Worm (Caenorhabditis elegans) whole organism, midembryonic: Measurements from ENCODE around the gene ceh-22.

Experiments used
- T22C8.4 ChIP-seq: fragments of 200-800 bp; sonication (Bioruptor generic); IDR thresholded peaks from 2 replicates; pipeline ENCODE4 v1.3.6; 2022; ENCODE audit warnings: missing genetic modification characterization, missing compliant biosample characterization
- cog-1 ChIP-seq: sonication (generic microtip); optimal IDR thresholded peaks from 2 replicates; lab custom pipeline; 2016; ENCODE audit warnings: missing genetic modification characterization, missing compliant biosample characterization
- flt-1 ChIP-seq: fragments of 200-800 bp; sonication (Bioruptor generic); IDR thresholded peaks from 2 replicates; pipeline ENCODE4 v1.3.6; 2022; ENCODE audit warnings: missing genetic modification characterization, missing compliant biosample characterization
- klf-2 ChIP-seq: fragments of 200-800 bp; sonication (Bioruptor generic); conservative IDR thresholded peaks from 2 replicates; pipeline ENCODE4 v1.3.6; 2022; ENCODE audit warnings: missing genetic modification reagents, missing genetic modification characterization, missing compliant biosample characterization
- med-1 ChIP-seq: sonication (generic microtip); optimal IDR thresholded peaks from 2 replicates; lab custom pipeline; 2017; ENCODE audit warnings: missing genetic modification characterization, mild to moderate bottlenecking, missing compliant biosample characterization, antibody characterized with exemption, missing genetic modification reagents; ENCODE audit not compliant: insufficient read depth
- ref-1 ChIP-seq: fragments of 200-800 bp; sonication (Bioruptor generic); conservative IDR thresholded peaks from 2 replicates; pipeline ENCODE4 v1.3.6; 2022; ENCODE audit warnings: missing genetic modification reagents, missing genetic modification characterization, missing compliant biosample characterization
- tab-1 ChIP-seq: fragments of 200-800 bp; sonication (Bioruptor generic); IDR thresholded peaks from 2 replicates; pipeline ENCODE4 v1.3.6; 2022; ENCODE audit warnings: missing genetic modification characterization, missing compliant biosample characterization
- ztf-23 ChIP-seq: fragments of 200-800 bp; sonication (Bioruptor generic); IDR thresholded peaks from 2 replicates; pipeline ENCODE4 v1.3.6; 2022; ENCODE audit warnings: missing genetic modification reagents, missing genetic modification characterization, missing compliant biosample characterization
- ztf-29 ChIP-seq: fragments of 200-800 bp; sonication (Bioruptor generic); IDR thresholded peaks from 2 replicates; pipeline ENCODE4 v1.3.6; 2022; ENCODE audit warnings: missing genetic modification reagents, missing genetic modification characterization, missing compliant biosample characterization

ceh-22 gene

ce11 chrV:10681117-10681959 is 9.6 kb downstream of the ceh-22 start:
- TF ChIP-seq ref-1 (GFP tag; lab: Robert Waterston, UW): peak; percentile 42; the same call in 1 of the 2 replicates
- no peak for TF ChIP-seq med-1
- TF ChIP-seq cog-1: no peak
- no peak for TF ChIP-seq klf-2 (GFP tag; lab: Robert Waterston, UW)
- no peak for TF ChIP-seq tab-1 (GFP tag; lab: Robert Waterston, UW)
- 0 out of 2 replicates have a peak, but pooled peaks have one; percentile 50 for TF ChIP-seq ztf-23 (GFP tag; lab: Robert Waterston, UW)
- peak; percentile 4; the same call in 1 of the 2 replicates for TF ChIP-seq flt-1 (GFP tag; lab: Robert Waterston, UW)
- TF ChIP-seq T22C8.4 (GFP tag; lab: Robert Waterston, UW): peak; percentile 69; the same call in 1 of the 2 replicates
- no peak for TF ChIP-seq ztf-29 (GFP tag; lab: Robert Waterston, UW)

ce11 chrV:10682122-10682521 is 10.4 kb downstream of the ceh-22 start, which contains the start of gene gsp-1:
gsp-1 (plus strand) TSS chrV:10682422.
- TF ChIP-seq med-1: no peak
- TF ChIP-seq T22C8.4 (GFP tag; lab: Robert Waterston, UW): no peak
- TF ChIP-seq ref-1 (GFP tag; lab: Robert Waterston, UW): no peak
- TF ChIP-seq cog-1: no peak
- TF ChIP-seq klf-2 (GFP tag; lab: Robert Waterston, UW): no peak
- no peak for TF ChIP-seq tab-1 (GFP tag; lab: Robert Waterston, UW)
- TF ChIP-seq ztf-29 (GFP tag; lab: Robert Waterston, UW): no peak
- TF ChIP-seq flt-1 (GFP tag; lab: Robert Waterston, UW): no peak
- TF ChIP-seq ztf-23 (GFP tag; lab: Robert Waterston, UW): no peak

DNA sequence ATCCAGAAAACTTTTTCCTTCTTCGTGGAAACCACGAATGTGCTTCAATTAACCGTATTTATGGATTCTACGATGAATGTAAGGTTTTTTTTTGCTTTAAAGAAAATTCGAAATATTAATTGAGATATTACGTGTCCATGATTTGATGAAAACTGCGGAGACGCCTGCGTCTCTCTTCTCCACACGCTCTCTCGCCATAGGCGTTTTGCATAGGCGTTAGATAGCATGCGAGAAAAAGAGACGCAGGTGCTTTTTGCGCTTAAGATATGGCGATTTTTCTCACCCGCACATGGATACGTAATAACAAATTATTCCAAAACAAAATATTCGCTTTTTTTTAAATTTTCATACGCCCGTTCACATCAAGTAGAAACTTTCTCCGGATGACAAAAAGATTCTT is 11.7 kb downstream of the ceh-22 start:
- TF ChIP-seq ztf-23 (GFP tag; lab: Robert Waterston, UW): no peak
- TF ChIP-seq ztf-29 (GFP tag; lab: Robert Waterston, UW): no peak
- no peak for TF ChIP-seq T22C8.4 (GFP tag; lab: Robert Waterston, UW)
- no peak for TF ChIP-seq klf-2 (GFP tag; lab: Robert Waterston, UW)
- no peak for TF ChIP-seq ref-1 (GFP tag; lab: Robert Waterston, UW)
- TF ChIP-seq med-1: no peak
- no peak for TF ChIP-seq tab-1 (GFP tag; lab: Robert Waterston, UW)

ce11 chrV:10684748-10685147 is 13.0 kb downstream of the ceh-22 start:
- no peak for TF ChIP-seq flt-1 (GFP tag; lab: Robert Waterston, UW)
- TF ChIP-seq ref-1 (GFP tag; lab: Robert Waterston, UW): no peak
- no peak for TF ChIP-seq T22C8.4 (GFP tag; lab: Robert Waterston, UW)
- no peak for TF ChIP-seq ztf-29 (GFP tag; lab: Robert Waterston, UW)
- TF ChIP-seq cog-1: no peak
- TF ChIP-seq med-1: no peak
- no peak for TF ChIP-seq tab-1 (GFP tag; lab: Robert Waterston, UW)
- no peak for TF ChIP-seq ztf-23 (GFP tag; lab: Robert Waterston, UW)
- TF ChIP-seq klf-2 (GFP tag; lab: Robert Waterston, UW): no peak

- TF ChIP-seq cog-1 (no peak), klf-2 (GFP tag; lab: Robert Waterston, UW) (no peak), tab-1 (GFP tag; lab: Robert Waterston, UW) (no peak), T22C8.4 (GFP tag; lab: Robert Waterston, UW) (no peak), med-1 (no peak), ztf-23 (GFP tag; lab: Robert Waterston, UW) (no peak), ztf-29 (GFP tag; lab: Robert Waterston, UW) (no peak), ref-1 (GFP tag; lab: Robert Waterston, UW) (no peak), flt-1 (GFP tag; lab: Robert Waterston, UW) (no peak)
These were observed 15.9 kb downstream of the ceh-22 start, which contains the start of gene F29F11.20 for ce11 chrV:10687601-10688000. F29F11.20 (plus strand) TSS chrV:10687901.

DNA sequence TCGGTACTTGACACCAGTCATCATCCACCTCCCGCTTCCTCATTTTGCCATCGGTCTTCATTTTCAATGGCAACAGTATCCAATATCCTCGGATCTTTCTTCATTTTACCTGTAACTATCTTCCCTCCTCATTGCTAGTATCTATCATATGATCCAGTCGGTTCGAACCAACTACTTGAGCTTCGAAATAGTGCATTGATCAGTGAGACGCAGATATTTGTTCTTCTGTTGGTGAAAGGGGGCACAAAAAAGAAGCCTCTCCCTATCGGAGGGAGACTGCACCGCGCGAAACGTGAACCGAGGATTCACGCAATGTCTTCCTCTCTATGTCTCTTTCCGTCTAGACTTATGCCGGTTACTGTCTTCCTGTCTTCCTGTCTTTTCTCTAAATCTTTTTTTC is 19.6 kb downstream of the ceh-22 start:
- TF ChIP-seq tab-1 (GFP tag; lab: Robert Waterston, UW): no peak
- no peak for TF ChIP-seq cog-1
- no peak for TF ChIP-seq ztf-23 (GFP tag; lab: Robert Waterston, UW)
- no peak for TF ChIP-seq med-1
- TF ChIP-seq ztf-29 (GFP tag; lab: Robert Waterston, UW): no peak
- TF ChIP-seq ref-1 (GFP tag; lab: Robert Waterston, UW): no peak
- TF ChIP-seq klf-2 (GFP tag; lab: Robert Waterston, UW): no peak
- no peak for TF ChIP-seq T22C8.4 (GFP tag; lab: Robert Waterston, UW)
- no peak for TF ChIP-seq flt-1 (GFP tag; lab: Robert Waterston, UW)

ce11 chrV:10693749-10694148 is 22.0 kb downstream of the ceh-22 start:
- TF ChIP-seq ztf-29 (GFP tag; lab: Robert Waterston, UW) (no peak), ref-1 (GFP tag; lab: Robert Waterston, UW) (no peak), med-1 (no peak), T22C8.4 (GFP tag; lab: Robert Waterston, UW) (no peak), klf-2 (GFP tag; lab: Robert Waterston, UW) (no peak)

DNA sequence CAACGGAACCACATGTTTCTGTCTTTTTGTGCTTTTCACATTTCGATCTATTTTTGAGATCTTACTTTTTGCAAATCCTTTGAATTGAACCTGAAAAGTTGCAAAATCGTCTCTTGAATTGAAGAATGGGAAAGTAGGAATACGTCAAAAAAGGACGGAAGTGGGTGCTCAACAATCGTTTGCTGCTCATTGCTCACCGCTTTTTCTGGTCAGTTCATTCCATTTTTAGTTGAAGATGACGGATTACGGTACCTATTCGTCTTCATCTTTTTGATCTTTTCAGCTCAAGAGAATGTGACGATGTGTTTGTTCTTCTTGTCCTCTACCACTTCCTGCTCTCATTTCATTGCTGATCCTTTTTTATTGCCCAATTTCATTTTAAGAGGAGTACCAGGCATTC is 23.5 kb downstream of the ceh-22 start, which contains the start of gene C05A2.4:
Gene C05A2.4 (plus strand): TSS at position 301 of the 400 bp plus-strand sequence.
- no peak for TF ChIP-seq ztf-23 (GFP tag; lab: Robert Waterston, UW)
- no peak for TF ChIP-seq cog-1
- TF ChIP-seq ztf-29 (GFP tag; lab: Robert Waterston, UW): no peak
- no peak for TF ChIP-seq med-1
- TF ChIP-seq flt-1 (GFP tag; lab: Robert Waterston, UW): no peak
- no peak for TF ChIP-seq T22C8.4 (GFP tag; lab: Robert Waterston, UW)

DNA sequence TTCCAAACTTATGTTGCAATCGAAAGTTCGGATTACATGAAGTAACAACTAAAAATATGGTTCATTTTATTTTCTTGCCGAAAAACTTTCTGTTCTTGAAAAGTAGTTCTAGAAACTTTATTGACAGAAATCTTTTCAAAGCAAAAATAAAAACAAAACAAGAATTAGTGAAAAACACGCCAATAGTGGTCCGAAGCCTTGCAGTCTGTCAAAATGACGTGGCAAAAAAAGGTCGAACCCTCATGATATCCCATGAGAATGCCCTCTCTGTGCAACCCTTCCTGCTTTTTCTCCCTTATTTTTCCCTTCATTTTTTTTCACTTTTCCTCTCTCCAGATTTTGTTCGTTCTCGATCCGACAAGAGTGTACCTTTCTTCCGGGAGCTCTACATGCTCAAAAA is 27.4 kb downstream of the ceh-22 start:
- TF ChIP-seq med-1 (no peak), flt-1 (GFP tag; lab: Robert Waterston, UW) (no peak), ztf-29 (GFP tag; lab: Robert Waterston, UW) (no peak), klf-2 (GFP tag; lab: Robert Waterston, UW) (no peak), T22C8.4 (GFP tag; lab: Robert Waterston, UW) (no peak)
